Worm (Caenorhabditis elegans) whole organism, L4 larva: Measurements from ENCODE around the gene Y48B6A.1.

Experiments used
- F10B5.3 ChIP-seq: sonication (generic microtip); optimal IDR thresholded peaks from 2 replicates; lab custom pipeline; 2016; ENCODE audit warnings: mild to moderate bottlenecking, missing genetic modification characterization, missing compliant biosample characterization
- F37D6.2 ChIP-seq: sonication (generic microtip); optimal IDR thresholded peaks from 2 replicates; lab custom pipeline; 2016; ENCODE audit warnings: mild to moderate bottlenecking, missing genetic modification characterization, missing compliant biosample characterization
- Y5F2A.4 ChIP-seq: fragments of 200-800 bp; sonication (Bioruptor generic); optimal IDR thresholded peaks from 2 replicates; lab custom pipeline; 2018; ENCODE audit warnings: mild to moderate bottlenecking, missing genetic modification characterization, missing compliant biosample characterization
- aha-1 ChIP-seq: fragments of 150-350 bp; peaks from one replicate; lab custom pipeline; 2014; ENCODE audit warnings: missing biosample characterization, missing genetic modification characterization
- aly-2 ChIP-seq: sonication (generic microtip); optimal IDR thresholded peaks from 2 replicates; lab custom pipeline; 2018; ENCODE audit warnings: missing biosample characterization, missing genetic modification characterization
- arid-1 ChIP-seq: fragments of 200-800 bp; sonication (Bioruptor generic); conservative IDR thresholded peaks from 2 replicates; pipeline ENCODE4 v1.3.6; 2022; ENCODE audit warnings: missing genetic modification reagents, missing genetic modification characterization, missing compliant biosample characterization
- attf-4 ChIP-seq: sonication (generic microtip); optimal IDR thresholded peaks from 3 replicates; lab custom pipeline; 2017; ENCODE audit warnings: missing biosample characterization, missing genetic modification characterization
- ceh-62 ChIP-seq: sonication (generic microtip); optimal IDR thresholded peaks from 2 replicates; lab custom pipeline; 2017; ENCODE audit warnings: missing biosample characterization, missing genetic modification characterization
- ctbp-1 ChIP-seq: fragments of 200-800 bp; sonication (Bioruptor generic); IDR thresholded peaks from 2 replicates; pipeline ENCODE4 v1.3.6; 2022; ENCODE audit warnings: missing genetic modification reagents, missing genetic modification characterization, missing compliant biosample characterization
- daf-12 ChIP-seq: fragments of 150-350 bp; optimal IDR thresholded peaks from 2 replicates; lab custom pipeline; 2014; ENCODE audit warnings: missing biosample characterization, missing genetic modification reagents, missing genetic modification characterization
- daf-16 ChIP-seq, 3 experiments: sonication (generic microtip); optimal IDR thresholded peaks; 2 replicates each; lab custom pipeline; 2016 to 2017; ENCODE audit warnings: missing genetic modification characterization in 3 of 3, missing genetic modification reagents in 3 of 3, mild to moderate bottlenecking in 2 of 3, missing compliant biosample characterization in 2 of 3, missing biosample characterization in 1 of 3, moderate library complexity in 1 of 3
- dpl-1 ChIP-seq: fragments of 150-350 bp; optimal IDR thresholded peaks from 2 replicates; lab custom pipeline; 2014; ENCODE audit warnings: missing biosample characterization, missing genetic modification reagents, missing genetic modification characterization
- egl-27 ChIP-seq: sonication (generic microtip); optimal IDR thresholded peaks from 3 replicates; lab custom pipeline; 2017; ENCODE audit warnings: missing biosample characterization, missing genetic modification reagents, missing genetic modification characterization
- egl-43 ChIP-seq: fragments of 200-800 bp; sonication (Bioruptor generic); IDR thresholded peaks from 2 replicates; pipeline ENCODE4 v1.3.6; 2022; ENCODE audit warnings: missing genetic modification reagents, missing genetic modification characterization, missing compliant biosample characterization
- gei-8 ChIP-seq: fragments of 200-800 bp; sonication (Bioruptor generic); optimal IDR thresholded peaks from 2 replicates; lab custom pipeline; 2018; ENCODE audit warnings: mild to moderate bottlenecking, missing genetic modification characterization, missing compliant biosample characterization
- hif-1 ChIP-seq, 2 experiments: sonication (generic microtip); optimal IDR thresholded peaks; 2 replicates each; lab custom pipeline; 2016 to 2017; ENCODE audit warnings: missing compliant biosample characterization in 2 of 2, missing genetic modification characterization in 2 of 2, missing genetic modification reagents in 2 of 2, missing genotype in 2 of 2, mild to moderate bottlenecking in 1 of 2
- hmg-1.1 ChIP-seq: fragments of 200-800 bp; sonication (Bioruptor generic); IDR thresholded peaks from 2 replicates; pipeline ENCODE4 v1.3.6; 2022; ENCODE audit warnings: missing genetic modification reagents, missing genetic modification characterization, missing compliant biosample characterization
- lin-13 ChIP-seq: fragments of 150-350 bp; optimal IDR thresholded peaks from 2 replicates; lab custom pipeline; 2014; ENCODE audit warnings: missing biosample characterization, missing genetic modification reagents, missing genetic modification characterization
- lin-15B ChIP-seq: fragments of 150-350 bp; sonication (generic microtip); optimal IDR thresholded peaks from 3 replicates; lab custom pipeline; 2014; ENCODE audit warnings: missing biosample characterization, missing genetic modification characterization
- lin-29 ChIP-seq: fragments of 200-800 bp; sonication (Bioruptor generic); IDR thresholded peaks from 2 replicates; pipeline ENCODE4 v1.3.6; 2022; ENCODE audit warnings: missing genetic modification reagents, missing genetic modification characterization, missing compliant biosample characterization
- lir-3 ChIP-seq: sonication (generic microtip); optimal IDR thresholded peaks from 2 replicates; lab custom pipeline; 2016; ENCODE audit warnings: mild to moderate bottlenecking, missing genetic modification characterization, missing compliant biosample characterization
- lsy-2 ChIP-seq, 2 experiments: fragments of 150-350 bp in 1 of 2; sonication (generic microtip) in 1 of 2; optimal IDR thresholded peaks; 2 replicates each; lab custom pipeline; 2014 to 2017; ENCODE audit warnings: missing biosample characterization in 2 of 2, missing genetic modification characterization in 2 of 2
- madf-5 ChIP-seq, 2 experiments: fragments of 200-800 bp; sonication (Bioruptor generic); IDR thresholded peaks; 2 replicates each; pipeline ENCODE4 v1.3.6; 2022; ENCODE audit warnings: missing compliant biosample characterization in 2 of 2, missing genetic modification characterization in 2 of 2
- mdl-1 ChIP-seq, 2 experiments: fragments of 150-350 bp in 1 of 2; sonication (generic microtip) in 1 of 2; optimal IDR thresholded peaks; 2 replicates each; lab custom pipeline; 2014 to 2017; ENCODE audit warnings: missing biosample characterization in 2 of 2, missing genetic modification characterization in 2 of 2
- nhr-102 ChIP-seq: sonication (generic microtip); optimal IDR thresholded peaks from 2 replicates; lab custom pipeline; 2016; ENCODE audit warnings: mild to moderate bottlenecking, missing genetic modification characterization, moderate library complexity, missing compliant biosample characterization
- nhr-237 ChIP-seq: sonication (generic microtip); optimal IDR thresholded peaks from 2 replicates; lab custom pipeline; 2017; ENCODE audit warnings: missing biosample characterization, missing genetic modification characterization
- nhr-42 ChIP-seq: fragments of 200-800 bp; sonication (Bioruptor generic); IDR thresholded peaks from 2 replicates; pipeline ENCODE4 v1.3.6; 2022; ENCODE audit warnings: missing genetic modification characterization, missing compliant biosample characterization
- nhr-48 ChIP-seq: sonication (generic microtip); optimal IDR thresholded peaks from 2 replicates; lab custom pipeline; 2016; ENCODE audit warnings: mild to moderate bottlenecking, missing genetic modification characterization, missing compliant biosample characterization
- pha-4 ChIP-seq, 2 experiments: fragments of 150-350 bp in 1 of 2; fragments of 200-800 bp in 1 of 2; sonication (Bioruptor generic) in 1 of 2; IDR thresholded peaks in 1 of 2; optimal IDR thresholded peaks in 1 of 2; 2 replicates each; pipeline versions ENCODE4 v1.3.6 to Lab custom; 2014 to 2022; ENCODE audit warnings: missing genetic modification characterization in 2 of 2, missing genetic modification reagents in 2 of 2, missing biosample characterization in 1 of 2, missing compliant biosample characterization in 1 of 2
- set-16 ChIP-seq: fragments of 200-800 bp; sonication (Bioruptor generic); IDR thresholded peaks from 2 replicates; pipeline ENCODE4 v1.3.6; 2022; ENCODE audit warnings: missing genetic modification reagents, missing genetic modification characterization, missing compliant biosample characterization
- snpc-4 ChIP-seq: fragments of 150-350 bp; optimal IDR thresholded peaks from 2 replicates; lab custom pipeline; 2014; ENCODE audit warnings: missing biosample characterization, missing genetic modification characterization
- tra-1 ChIP-seq: fragments of 200-800 bp; sonication (Bioruptor generic); IDR thresholded peaks from 2 replicates; pipeline ENCODE4 v1.3.6; 2022; ENCODE audit warnings: missing genetic modification reagents, missing genetic modification characterization, missing compliant biosample characterization
- unc-62 ChIP-seq, 3 experiments: fragments of 150-350 bp in 1 of 3; sonication (generic microtip); optimal IDR thresholded peaks in 2 of 3; peaks in 1 of 3; 1 replicate in 1 of 3; 2 replicates in 2 of 3; lab custom pipeline; 2014 to 2017; ENCODE audit warnings: missing biosample characterization in 3 of 3, missing genetic modification characterization in 3 of 3, missing genetic modification reagents in 3 of 3, missing genotype in 1 of 3
- vab-7 ChIP-seq: fragments of 200-800 bp; sonication (Bioruptor generic); IDR thresholded peaks from 2 replicates; pipeline ENCODE4 v1.3.6; 2022; ENCODE audit warnings: missing genetic modification reagents, missing genetic modification characterization, missing compliant biosample characterization
- zip-11 ChIP-seq: fragments of 200-800 bp; sonication (Bioruptor generic); IDR thresholded peaks from 2 replicates; pipeline ENCODE4 v1.3.6; 2022; ENCODE audit warnings: missing genetic modification characterization, missing compliant biosample characterization

The Y48B6A.1 gene

DNA sequence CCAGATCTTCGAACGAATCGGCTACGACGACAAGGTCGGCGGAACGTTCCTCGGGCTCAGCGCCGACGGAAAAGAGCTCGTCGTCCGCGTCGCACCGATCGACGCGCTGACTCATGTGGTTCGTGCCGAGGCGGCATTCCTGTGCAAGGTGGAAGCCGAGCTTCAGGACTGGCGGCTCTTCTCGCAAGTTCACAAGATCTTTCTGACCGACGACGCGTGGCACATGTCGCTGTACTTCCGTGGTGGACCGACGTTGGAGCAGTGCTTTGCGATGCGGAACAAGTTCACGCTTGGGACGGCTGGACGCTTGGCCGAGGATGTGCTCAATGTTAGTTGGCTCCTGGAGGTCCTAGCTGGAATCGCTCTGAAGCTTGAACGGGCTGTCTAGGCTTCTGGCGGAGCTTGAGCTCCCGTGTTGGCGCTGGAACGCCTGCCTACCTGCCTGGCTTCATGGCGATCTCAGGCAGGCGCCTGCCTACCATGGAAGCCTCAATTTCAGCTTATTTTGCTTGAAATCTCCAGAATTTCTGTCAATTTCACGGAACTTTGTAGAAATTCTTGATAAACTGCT is 15.2 kb downstream of the Y48B6A.1 start:
- peak; percentile 88 for TF ChIP-seq set-16 (GFP tag; lab: Robert Waterston, UW)
- TF ChIP-seq attf-4 (tag; lab: Kevin White, UChicago): no peak
- no peak for TF ChIP-seq lin-29 (GFP tag; lab: Robert Waterston, UW)
- TF ChIP-seq nhr-48: no peak
- TF ChIP-seq nhr-42 (GFP tag; lab: Robert Waterston, UW): no peak
- no peak for TF ChIP-seq ceh-62 (tag; lab: Kevin White, UChicago)
- TF ChIP-seq pha-4 (GFP tag; IDR thresholded peaks at IDR 0.05; lab: Robert Waterston, UW): no peak
- no peak for TF ChIP-seq pha-4 (tag; optimal IDR thresholded peaks at IDR 0.05; lab: Kevin White, UChicago)
- no peak for TF ChIP-seq snpc-4 (tag; lab: Kevin White, UChicago)
- peak; percentile 77 for TF ChIP-seq aha-1 (tag; lab: Kevin White, UChicago)
- TF ChIP-seq nhr-237 (tag; lab: Kevin White, UChicago): no peak

DNA sequence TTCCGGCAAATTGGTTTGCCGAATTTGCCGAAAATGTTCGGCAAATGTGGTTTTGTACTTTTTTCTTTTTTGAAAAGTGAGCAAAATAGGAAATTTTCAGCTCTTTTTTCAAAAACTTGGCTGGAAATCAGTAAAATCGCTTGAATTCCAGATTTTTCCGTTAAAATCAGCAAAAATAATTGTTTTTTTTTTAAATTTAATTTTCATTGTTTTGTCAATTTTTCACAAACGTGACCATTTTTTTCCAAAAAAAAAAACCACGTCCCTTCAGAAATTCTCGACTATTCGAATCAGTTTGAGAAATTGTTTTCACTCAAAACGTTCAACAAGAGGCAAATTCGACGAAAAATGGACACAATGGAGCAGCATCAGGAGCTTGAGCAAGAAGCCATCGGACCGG is 16.6 kb downstream of the Y48B6A.1 start, which contains the start of gene K09E4.1:
Gene K09E4.1, plus strand, starts transcription at position 301 of the 400 bp plus-strand sequence.
- no peak for TF ChIP-seq lin-15B
- TF ChIP-seq dpl-1 (GFP tag; lab: Kevin White, UChicago): no peak
- TF ChIP-seq lin-13: no peak
- TF ChIP-seq gei-8 (GFP tag; lab: Kevin White, UChicago): no peak
- no peak for TF ChIP-seq egl-43 (GFP tag; lab: Robert Waterston, UW)
- TF ChIP-seq lir-3 (tag; lab: Kevin White, UChicago): no peak
- no peak for TF ChIP-seq vab-7 (GFP tag; lab: Robert Waterston, UW)
- no peak for TF ChIP-seq madf-5 (GFP tag; IDR thresholded peaks at IDR 0.05; lab: Robert Waterston, UW)

DNA sequence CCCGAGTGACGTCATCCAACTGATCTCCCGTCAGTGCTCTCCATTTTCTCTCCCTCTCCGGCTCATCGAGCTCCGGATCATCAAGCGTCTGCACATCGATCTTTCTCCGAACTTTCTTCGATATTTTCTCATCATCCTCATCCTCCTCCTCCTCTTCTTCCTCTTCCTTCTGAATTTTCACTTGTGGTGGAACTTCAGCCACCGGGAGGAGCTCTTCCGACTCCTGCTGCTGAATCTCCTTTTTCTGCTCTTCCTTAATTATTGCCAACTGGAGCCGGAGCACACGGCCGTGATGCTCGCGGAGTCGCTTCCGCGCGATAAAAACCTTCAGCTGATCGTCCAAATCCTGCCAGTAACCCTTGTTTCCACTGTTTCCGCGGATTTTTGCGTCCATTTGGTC is 17.9 kb downstream of the Y48B6A.1 start:
- no peak for TF ChIP-seq mdl-1 (tag; optimal IDR thresholded peaks at IDR 0.05; lab: Kevin White, UChicago)
- no peak for TF ChIP-seq ctbp-1
- no peak for TF ChIP-seq F10B5.3 (tag; lab: Kevin White, UChicago)
- no peak for TF ChIP-seq lsy-2 (tag; optimal IDR thresholded peaks at IDR 0.05; lab: Kevin White, UChicago)
- 0 out of 2 replicates have a peak, but pooled peaks have one; percentile 14 for TF ChIP-seq arid-1 (GFP tag; lab: Robert Waterston, UW)
- TF ChIP-seq zip-11 (GFP tag; lab: Robert Waterston, UW): no peak
- no peak for TF ChIP-seq egl-27 (tag; lab: Kevin White, UChicago)
- peak in 1 of 2 experiments; percentile 54 for TF ChIP-seq unc-62 (GFP tag; optimal IDR thresholded peaks at IDR 0.05 in 1 of 2; lab: Kevin White, UChicago)
- TF ChIP-seq unc-62 (tag; optimal IDR thresholded peaks at IDR 0.05; lab: Kevin White, UChicago): no peak
- TF ChIP-seq set-16 (GFP tag; lab: Robert Waterston, UW): peak; percentile 58

DNA sequence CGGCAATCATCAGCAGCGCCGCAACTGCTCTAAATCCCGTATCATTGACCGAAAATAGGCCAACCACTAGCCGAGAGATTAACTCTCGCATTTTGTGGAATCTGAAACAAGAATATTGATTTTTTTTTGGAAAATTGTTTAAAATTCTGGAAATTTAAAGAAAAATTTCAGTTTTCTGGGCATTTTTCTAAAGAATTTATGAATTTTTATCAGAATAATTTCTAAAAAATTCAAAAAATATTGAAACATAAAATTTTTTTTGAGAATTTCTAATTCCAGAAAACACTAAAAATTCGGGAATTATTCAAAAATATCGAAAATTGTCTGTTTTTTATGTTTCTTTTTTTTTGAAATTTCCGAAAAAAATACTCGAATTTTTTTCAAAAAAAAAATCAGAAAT is 21.4 kb downstream of the Y48B6A.1 start, which contains the start of gene algn-3:
Gene algn-3, minus strand, starts transcription at position 101 of the 400 bp plus-strand sequence.
- TF ChIP-seq aly-2 (tag; lab: Kevin White, UChicago): no peak
- no peak for TF ChIP-seq tra-1 (GFP tag; lab: Robert Waterston, UW)
- no peak for TF ChIP-seq F37D6.2 (tag; lab: Kevin White, UChicago)
- TF ChIP-seq daf-12: no peak
- TF ChIP-seq madf-5 (GFP tag; IDR thresholded peaks at IDR 0.05; lab: Robert Waterston, UW): no peak
- no peak for TF ChIP-seq hmg-1.1 (GFP tag; lab: Robert Waterston, UW)
- no peak for TF ChIP-seq set-16 (GFP tag; lab: Robert Waterston, UW)
- no peak for TF ChIP-seq nhr-102 (tag; lab: Kevin White, UChicago)
- no peak for TF ChIP-seq Y5F2A.4 (GFP tag; lab: Kevin White, UChicago)
- TF ChIP-seq daf-16 (GFP tag; optimal IDR thresholded peaks at IDR 0.05; lab: Kevin White, UChicago): no peak
- no peak for TF ChIP-seq daf-16 (tag; optimal IDR thresholded peaks at IDR 0.05; lab: Kevin White, UChicago)
- no peak for TF ChIP-seq zip-11 (GFP tag; lab: Robert Waterston, UW)
- no peak for TF ChIP-seq hif-1 (tag; optimal IDR thresholded peaks at IDR 0.05; lab: Kevin White, UChicago)
